Fruit fly (Drosophila melanogaster) whole organism, adult: Measurements from ENCODE around the gene D12.

Experiments used
- CG11617 ChIP-seq: fragments of 200-800 bp; sonication (Bioruptor generic); optimal IDR thresholded peaks from 2 replicates; lab custom pipeline; 2017; ENCODE audit warnings: mild to moderate bottlenecking, missing biosample characterization, missing genetic modification reagents, missing genetic modification characterization
- CG12768 ChIP-seq: fragments of 200-800 bp; sonication (Bioruptor generic); optimal IDR thresholded peaks from 2 replicates; lab custom pipeline; 2017; ENCODE audit warnings: missing biosample characterization, missing genetic modification characterization, mild to moderate bottlenecking, moderate library complexity, missing genetic modification reagents
- CG14711 ChIP-seq: fragments of 200-800 bp; sonication (Bioruptor generic); optimal IDR thresholded peaks from 2 replicates; lab custom pipeline; 2018; ENCODE audit warnings: missing biosample characterization, mild to moderate bottlenecking, missing genetic modification characterization, moderate library complexity
- CG1620 ChIP-seq: fragments of 200-800 bp; sonication (Bioruptor generic); optimal IDR thresholded peaks from 2 replicates; lab custom pipeline; 2016; ENCODE audit warnings: missing biosample characterization, missing genetic modification characterization
- CG33017 ChIP-seq: fragments of 200-800 bp; sonication (Bioruptor generic); optimal IDR thresholded peaks from 2 replicates; lab custom pipeline; 2018; ENCODE audit warnings: missing biosample characterization, mild to moderate bottlenecking, missing genetic modification characterization, moderate library complexity
- CG5204 ChIP-seq: fragments of 200-800 bp; sonication (Bioruptor generic); optimal IDR thresholded peaks from 2 replicates; lab custom pipeline; 2016; ENCODE audit warnings: missing biosample characterization, missing genetic modification characterization
- CG7101 ChIP-seq: fragments of 200-800 bp; sonication (Bioruptor generic); optimal IDR thresholded peaks from 2 replicates; lab custom pipeline; 2018; ENCODE audit warnings: missing biosample characterization, mild to moderate bottlenecking, missing genetic modification characterization, moderate library complexity
- Clk ChIP-seq: fragments of 200-800 bp; sonication (Bioruptor generic); optimal IDR thresholded peaks from 2 replicates; lab custom pipeline; 2017; ENCODE audit warnings: missing biosample characterization, missing genetic modification characterization
- Crg-1 ChIP-seq: fragments of 200-800 bp; sonication (Bioruptor generic); optimal IDR thresholded peaks from 2 replicates; lab custom pipeline; 2016; ENCODE audit warnings: missing biosample characterization, missing genetic modification characterization
- Hr96 ChIP-seq: fragments of 200-800 bp; sonication (Bioruptor generic); optimal IDR thresholded peaks from 2 replicates; lab custom pipeline; 2016; ENCODE audit warnings: missing biosample characterization, missing genetic modification characterization
- Mnt ChIP-seq: fragments of 200-800 bp; sonication (Bioruptor generic); optimal IDR thresholded peaks from 2 replicates; lab custom pipeline; 2016; ENCODE audit warnings: missing biosample characterization, mild to moderate bottlenecking, missing genetic modification characterization
- bab1 ChIP-seq: fragments of 200-800 bp; sonication (Bioruptor generic); optimal IDR thresholded peaks from 3 replicates; lab custom pipeline; 2019; ENCODE audit warnings: missing biosample characterization, mild to moderate bottlenecking, missing genetic modification characterization, moderate library complexity
- cic ChIP-seq: fragments of 200-800 bp; sonication (Bioruptor generic); optimal IDR thresholded peaks from 2 replicates; lab custom pipeline; 2017; ENCODE audit warnings: missing biosample characterization, mild to moderate bottlenecking, missing genetic modification characterization, moderate library complexity
- cnc ChIP-seq, 2 experiments: fragments of >200 bp; optimal IDR thresholded peaks; 2 replicates each; lab custom pipeline; 2017
- kay ChIP-seq: fragments of 200-800 bp; sonication (Bioruptor generic); peaks from one replicate; lab custom pipeline; 2016; ENCODE audit warnings: missing biosample characterization, missing genetic modification characterization, borderline replicate concordance
- ovo ChIP-seq: fragments of 200-800 bp; sonication (Bioruptor generic); optimal IDR thresholded peaks from 2 replicates; lab custom pipeline; 2016; ENCODE audit warnings: missing biosample characterization, missing genetic modification characterization
- pad ChIP-seq: fragments of 200-800 bp; sonication (Bioruptor generic); optimal IDR thresholded peaks from 3 replicates; lab custom pipeline; 2017; ENCODE audit warnings: missing biosample characterization, missing genetic modification characterization, mild to moderate bottlenecking, moderate library complexity, missing genetic modification reagents
- tj ChIP-seq: fragments of 200-800 bp; sonication (Bioruptor generic); optimal IDR thresholded peaks from 3 replicates; lab custom pipeline; 2017; ENCODE audit warnings: missing biosample characterization, mild to moderate bottlenecking, missing genetic modification characterization, moderate library complexity
- toe ChIP-seq: fragments of 200-800 bp; sonication (Bioruptor generic); optimal IDR thresholded peaks from 2 replicates; lab custom pipeline; 2016; ENCODE audit warnings: missing biosample characterization, missing genetic modification characterization

The D12 gene

dm6 chr2L:8403286-8404270 is 33.6 kb downstream of the D12 start, which contains the start of gene emb:
emb (plus strand) TSS chr2L:8403573.
- TF ChIP-seq CG1620 (peak; percentile 11), bab1 (GFP tag; lab: Kevin White, UChicago) (peak; percentile 79), CG5204 (GFP tag; lab: Kevin White, UChicago) (no peak), CG11617 (peak; percentile 50), Mnt (peak; percentile 80), Crg-1 (GFP tag; lab: Kevin White, UChicago) (peak; percentile 43), CG14711 (tag; lab: Kevin White, UChicago) (no peak), cic (GFP tag; lab: Kevin White, UChicago) (peak; percentile 80), kay (GFP tag; lab: Kevin White, UChicago) (no peak), CG12768 (GFP tag; lab: Kevin White, UChicago) (peak; percentile 37), tj (GFP tag; lab: Kevin White, UChicago) (peak; percentile 51), Clk (peak; percentile 8), CG7101 (tag; lab: Kevin White, UChicago) (peak; percentile 56), pad (GFP tag; lab: Kevin White, UChicago) (peak; percentile 47)

- no peak for TF ChIP-seq bab1 (GFP tag; lab: Kevin White, UChicago)
- no peak for TF ChIP-seq CG5204 (GFP tag; lab: Kevin White, UChicago)
- TF ChIP-seq Hr96 (GFP tag; lab: Kevin White, UChicago), result no peak
- no peak for TF ChIP-seq CG1620
- no peak for TF ChIP-seq cnc (optimal IDR thresholded peaks at IDR 0.05; lab: Kevin White, UChicago)
- no peak for TF ChIP-seq CG12768 (GFP tag; lab: Kevin White, UChicago)
- TF ChIP-seq Crg-1 (GFP tag; lab: Kevin White, UChicago), result no peak
- no peak for TF ChIP-seq CG14711 (tag; lab: Kevin White, UChicago)
- TF ChIP-seq Clk, result no peak
- no peak for TF ChIP-seq pad (GFP tag; lab: Kevin White, UChicago)
- TF ChIP-seq CG7101 (tag; lab: Kevin White, UChicago), result no peak
- TF ChIP-seq kay (GFP tag; lab: Kevin White, UChicago), result no peak
- TF ChIP-seq ovo (GFP tag; lab: Kevin White, UChicago), result no peak
- TF ChIP-seq CG11617, result no peak
- no peak for TF ChIP-seq tj (GFP tag; lab: Kevin White, UChicago)
Observed at dm6 chr2L:8402928-8403285, 34.3 kb downstream of the D12 start, which contains the start of gene fy. fy (minus strand) TSS chr2L:8403280.

dm6 chr2L:8399863-8400598 is 37.1 kb downstream of the D12 start, which contains the start of gene CG31898:
CG31898 (plus strand) TSS chr2L:8400421.
- TF ChIP-seq bab1 (GFP tag; lab: Kevin White, UChicago) (peak; percentile 26), cic (GFP tag; lab: Kevin White, UChicago) (peak; percentile 79), Crg-1 (GFP tag; lab: Kevin White, UChicago) (no peak)

dm6 chr2L:8398721-8399120 is 38.4 kb downstream of the D12 start, which contains the start of gene CG13386:
CG13386 (plus strand) TSS chr2L:8399021.
- TF ChIP-seq Crg-1 (GFP tag; lab: Kevin White, UChicago) (no peak), cnc (optimal IDR thresholded peaks at IDR 0.05; lab: Kevin White, UChicago) (no peak)

dm6 chr2L:8395996-8396699 is 41.0 kb downstream of the D12 start, which contains the start of the genes Peritrophin-15a and CG13385:
Peritrophin-15a (minus strand) TSS chr2L:8396096.
CG13385 (plus strand) TSS chr2L:8396649.
- no peak for TF ChIP-seq CG7101 (tag; lab: Kevin White, UChicago)
- no peak for TF ChIP-seq CG5204 (GFP tag; lab: Kevin White, UChicago)
- no peak for TF ChIP-seq CG11617
- no peak for TF ChIP-seq toe (GFP tag; lab: Kevin White, UChicago)
- no peak for TF ChIP-seq CG14711 (tag; lab: Kevin White, UChicago)
- TF ChIP-seq bab1 (GFP tag; lab: Kevin White, UChicago), result no peak
- TF ChIP-seq kay (GFP tag; lab: Kevin White, UChicago), result no peak
- TF ChIP-seq ovo (GFP tag; lab: Kevin White, UChicago), result no peak
- no peak for TF ChIP-seq CG33017 (tag; lab: Kevin White, UChicago)
- TF ChIP-seq CG12768 (GFP tag; lab: Kevin White, UChicago), result no peak
- no peak for TF ChIP-seq CG1620
- no peak for TF ChIP-seq tj (GFP tag; lab: Kevin White, UChicago)
- TF ChIP-seq Hr96 (GFP tag; lab: Kevin White, UChicago), result no peak
- no peak for TF ChIP-seq pad (GFP tag; lab: Kevin White, UChicago)
- no peak for TF ChIP-seq Crg-1 (GFP tag; lab: Kevin White, UChicago)
- no peak for TF ChIP-seq cic (GFP tag; lab: Kevin White, UChicago)
